Fruit fly (Drosophila melanogaster) whole organism, embryonic: ENCODE measurements around the gene CG34180.

ENCODE experiments used
- Adf1 ChIP-seq: fragments of 200-800 bp; sonication (Bioruptor generic); IDR thresholded peaks from 2 replicates; pipeline ENCODE4 v1.3.6; 2022; ENCODE audit warnings: missing biosample characterization, missing genetic modification characterization
- CG10209 ChIP-seq: fragments of 200-800 bp; sonication (Bioruptor generic); optimal IDR thresholded peaks from 3 replicates; lab custom pipeline; 2017; ENCODE audit warnings: missing biosample characterization, mild to moderate bottlenecking, missing genetic modification characterization, missing genetic modification reagents
- CG10274 ChIP-seq: fragments of 200-800 bp; sonication (Bioruptor generic); optimal IDR thresholded peaks from 3 replicates; lab custom pipeline; 2017; ENCODE audit warnings: missing biosample characterization, mild to moderate bottlenecking, missing genetic modification characterization
- CG11504 ChIP-seq: fragments of 200-800 bp; sonication (Bioruptor generic); optimal IDR thresholded peaks from 3 replicates; lab custom pipeline; 2019; ENCODE audit warnings: missing biosample characterization, mild to moderate bottlenecking, missing genetic modification characterization, moderate library complexity
- CG11723 ChIP-seq: fragments of 200-800 bp; sonication (Bioruptor generic); optimal IDR thresholded peaks from 2 replicates; lab custom pipeline; 2017; ENCODE audit warnings: missing biosample characterization, mild to moderate bottlenecking, missing genetic modification characterization
- CG12071 ChIP-seq: fragments of 200-800 bp; sonication (Bioruptor generic); optimal IDR thresholded peaks from 3 replicates; lab custom pipeline; 2018; ENCODE audit warnings: missing biosample characterization, mild to moderate bottlenecking, missing genetic modification characterization
- CG13287 ChIP-seq: fragments of 200-800 bp; sonication (Bioruptor generic); IDR thresholded peaks from 2 replicates; pipeline ENCODE4 v1.3.6; 2022; ENCODE audit warnings: missing biosample characterization, missing genetic modification characterization; ENCODE audit not compliant: partially characterized antibody
- CG14050 ChIP-seq: fragments of 200-800 bp; sonication (Bioruptor generic); IDR thresholded peaks from 3 replicates; pipeline ENCODE4 v1.3.6; 2022; ENCODE audit warnings: missing biosample characterization, missing genetic modification characterization
- CG15601 ChIP-seq: fragments of 200-800 bp; sonication (Bioruptor generic); optimal IDR thresholded peaks from 3 replicates; lab custom pipeline; 2019; ENCODE audit warnings: missing biosample characterization, mild to moderate bottlenecking, missing genetic modification characterization, moderate library complexity
- CG1603 ChIP-seq: fragments of 200-800 bp; sonication (Bioruptor generic); optimal IDR thresholded peaks from 2 replicates; lab custom pipeline; 2019; ENCODE audit warnings: missing biosample characterization, mild to moderate bottlenecking, missing genetic modification characterization, moderate library complexity
- CG16815 ChIP-seq: fragments of 200-800 bp; sonication (Bioruptor generic); optimal IDR thresholded peaks from 3 replicates; lab custom pipeline; 2017; ENCODE audit warnings: missing biosample characterization, mild to moderate bottlenecking, missing genetic modification characterization
- CG17912 ChIP-seq: fragments of 200-800 bp; sonication (Bioruptor generic); optimal IDR thresholded peaks from 2 replicates; lab custom pipeline; 2018; ENCODE audit warnings: missing biosample characterization, mild to moderate bottlenecking, missing genetic modification characterization
- CG2116 ChIP-seq: fragments of 200-800 bp; sonication (Bioruptor generic); optimal IDR thresholded peaks from 3 replicates; lab custom pipeline; 2018; ENCODE audit warnings: missing biosample characterization, mild to moderate bottlenecking, missing genetic modification characterization
- CG30020 ChIP-seq: fragments of 200-800 bp; optimal IDR thresholded peaks from 2 replicates; lab custom pipeline; 2019; ENCODE audit warnings: missing biosample characterization, mild to moderate bottlenecking, missing genetic modification characterization, moderate library complexity
- CG34224 ChIP-seq: fragments of 200-800 bp; sonication (Bioruptor generic); IDR thresholded peaks from 3 replicates; pipeline ENCODE4 v1.3.6; 2022; ENCODE audit warnings: missing biosample characterization, missing genetic modification characterization; ENCODE audit not compliant: partially characterized antibody
- CG34422 ChIP-seq: fragments of 200-800 bp; sonication (Bioruptor generic); IDR thresholded peaks from 3 replicates; pipeline ENCODE4 v1.3.6; 2022; ENCODE audit warnings: missing biosample characterization, missing genetic modification characterization
- CG6654 ChIP-seq: fragments of 200-800 bp; sonication (Bioruptor generic); optimal IDR thresholded peaks from 2 replicates; lab custom pipeline; 2017; ENCODE audit warnings: missing biosample characterization, mild to moderate bottlenecking, missing genetic modification characterization
- CG7987 ChIP-seq: fragments of 200-800 bp; sonication (Bioruptor generic); optimal IDR thresholded peaks from 2 replicates; lab custom pipeline; 2018; ENCODE audit warnings: missing biosample characterization, mild to moderate bottlenecking, missing genetic modification characterization, moderate library complexity
- CG8290 ChIP-seq, 3 experiments: fragments of 200-800 bp; sonication (Bioruptor generic); optimal IDR thresholded peaks; 2 replicates each; lab custom pipeline; 2016 to 2019; ENCODE audit warnings: missing biosample characterization in 3 of 3, missing genetic modification characterization in 3 of 3, mild to moderate bottlenecking in 2 of 3, moderate library complexity in 1 of 3
- CG8765 ChIP-seq: fragments of 200-800 bp; sonication (Bioruptor generic); IDR thresholded peaks from 2 replicates; pipeline ENCODE4 v1.3.6; 2022; ENCODE audit warnings: missing biosample characterization, missing genetic modification characterization
- CG9215 ChIP-seq: fragments of 200-800 bp; sonication (Bioruptor generic); IDR thresholded peaks from 2 replicates; pipeline ENCODE4 v1.3.6; 2022; ENCODE audit warnings: missing biosample characterization, missing genetic modification characterization
- CTCF ChIP-seq: fragments of 200-800 bp; sonication (Bioruptor generic); optimal IDR thresholded peaks from 2 replicates; lab custom pipeline; 2017; ENCODE audit warnings: missing biosample characterization, mild to moderate bottlenecking, missing genetic modification characterization, moderate library complexity
- D ChIP-seq, 2 experiments: fragments of 200-800 bp in 1 of 2; fragments of >200 bp in 1 of 2; sonication (Bioruptor generic) in 1 of 2; optimal IDR thresholded peaks; 2 replicates in 1 of 2; 3 replicates in 1 of 2; lab custom pipeline; 2017; ENCODE audit warnings: mild to moderate bottlenecking in 1 of 2, missing biosample characterization in 1 of 2, missing genetic modification characterization in 1 of 2, missing genetic modification reagents in 1 of 2
- D19B ChIP-seq: fragments of 200-800 bp; sonication (Bioruptor generic); optimal IDR thresholded peaks from 2 replicates; lab custom pipeline; 2017; ENCODE audit warnings: missing biosample characterization, mild to moderate bottlenecking, missing genetic modification characterization
- Dref ChIP-seq: fragments of 200-800 bp; sonication (Bioruptor generic); IDR thresholded peaks from 2 replicates; pipeline ENCODE4 v1.3.6; 2022; ENCODE audit warnings: missing biosample characterization, missing genetic modification characterization
- Fer2 ChIP-seq: fragments of 200-800 bp; sonication (Bioruptor generic); optimal IDR thresholded peaks from 2 replicates; lab custom pipeline; 2018; ENCODE audit warnings: missing biosample characterization, mild to moderate bottlenecking, missing genetic modification characterization, moderate library complexity
- Gsc ChIP-seq: fragments of 200-800 bp; sonication (Bioruptor generic); IDR thresholded peaks from 2 replicates; pipeline ENCODE4 v1.3.6; 2022; ENCODE audit warnings: missing biosample characterization, missing genetic modification characterization
- HHEX ChIP-seq: fragments of 200-800 bp; sonication (Bioruptor generic); optimal IDR thresholded peaks from 3 replicates; lab custom pipeline; 2017; ENCODE audit warnings: missing biosample characterization, mild to moderate bottlenecking, missing genetic modification characterization, missing genetic modification reagents
- Jarid2 ChIP-seq: fragments of 200-800 bp; sonication (Bioruptor generic); optimal IDR thresholded peaks from 3 replicates; lab custom pipeline; 2017; ENCODE audit warnings: mild to moderate bottlenecking, missing biosample characterization, missing genetic modification reagents, missing genetic modification characterization
- Lim3 ChIP-seq: fragments of 200-800 bp; sonication (Bioruptor generic); IDR thresholded peaks from 2 replicates; pipeline ENCODE4 v1.3.6; 2022; ENCODE audit warnings: missing biosample characterization, missing genetic modification characterization
- Nf-YA ChIP-seq: fragments of 200-800 bp; sonication (Bioruptor generic); IDR thresholded peaks from 2 replicates; pipeline ENCODE4 v1.3.6; 2022; ENCODE audit warnings: missing biosample characterization, missing genetic modification characterization
- Nf-YC ChIP-seq: fragments of 200-800 bp; optimal IDR thresholded peaks from 3 replicates; lab custom pipeline; 2019; ENCODE audit warnings: missing biosample characterization, mild to moderate bottlenecking, missing genetic modification characterization, moderate library complexity
- PHDP ChIP-seq: fragments of 200-800 bp; sonication (Bioruptor generic); optimal IDR thresholded peaks from 3 replicates; lab custom pipeline; 2018; ENCODE audit warnings: missing biosample characterization, mild to moderate bottlenecking, missing genetic modification characterization, moderate library complexity
- Pdp1 ChIP-seq, 2 experiments: fragments of 200-800 bp; sonication (Bioruptor generic); optimal IDR thresholded peaks; 3 replicates each; lab custom pipeline; 2016; ENCODE audit warnings: missing biosample characterization in 2 of 2, missing genetic modification characterization in 2 of 2, mild to moderate bottlenecking in 1 of 2, moderate library complexity in 1 of 2
- Side ChIP-seq: fragments of 200-800 bp; sonication (Bioruptor generic); optimal IDR thresholded peaks from 2 replicates; lab custom pipeline; 2016; ENCODE audit warnings: missing biosample characterization, missing genetic modification characterization
- ash1 ChIP-seq: fragments of 200-800 bp; sonication (Bioruptor generic); optimal IDR thresholded peaks from 2 replicates; lab custom pipeline; 2018; ENCODE audit warnings: missing biosample characterization, mild to moderate bottlenecking, missing genetic modification characterization
- bbx ChIP-seq: fragments of 200-800 bp; sonication (Bioruptor generic); IDR thresholded peaks from 2 replicates; pipeline ENCODE4 v1.3.6; 2022; ENCODE audit warnings: missing biosample characterization, missing genetic modification characterization; ENCODE audit not compliant: partially characterized antibody
- da ChIP-seq: fragments of 200-800 bp; sonication (Bioruptor generic); optimal IDR thresholded peaks from 2 replicates; lab custom pipeline; 2016; ENCODE audit warnings: missing biosample characterization, missing genetic modification characterization
- ewg ChIP-seq: fragments of 200-800 bp; sonication (Bioruptor generic); optimal IDR thresholded peaks from 3 replicates; lab custom pipeline; 2017; ENCODE audit warnings: mild to moderate bottlenecking, missing biosample characterization, missing genetic modification reagents, missing genetic modification characterization
- insv ChIP-seq, 2 experiments: fragments of 200-800 bp; sonication (Bioruptor generic); optimal IDR thresholded peaks; 3 replicates each; lab custom pipeline; 2016 to 2018; ENCODE audit warnings: missing biosample characterization in 2 of 2, missing genetic modification characterization in 2 of 2
- nerfin-1 ChIP-seq: fragments of 200-800 bp; sonication (Bioruptor generic); optimal IDR thresholded peaks from 3 replicates; lab custom pipeline; 2019; ENCODE audit warnings: missing biosample characterization, mild to moderate bottlenecking, missing genetic modification characterization, moderate library complexity
- odd ChIP-seq: fragments of 200-800 bp; sonication (Bioruptor generic); optimal IDR thresholded peaks from 2 replicates; lab custom pipeline; 2017; ENCODE audit warnings: missing biosample characterization, mild to moderate bottlenecking, missing genetic modification characterization
- pan ChIP-seq, 4 experiments: fragments of >200 bp in 3 of 4; fragments of 200-800 bp in 1 of 4; sonication (Bioruptor generic) in 1 of 4; optimal IDR thresholded peaks in 3 of 4; IDR thresholded peaks in 1 of 4; 2 replicates each; pipeline versions ENCODE4 v1.3.6 to Lab custom; 2017 to 2022; ENCODE audit warnings: missing biosample characterization in 2 of 4, missing genetic modification characterization in 2 of 4, mixed read lengths in 1 of 4
- sens ChIP-seq: fragments of 200-800 bp; sonication (Bioruptor generic); peaks from one replicate; lab custom pipeline; 2016; ENCODE audit warnings: missing biosample characterization, missing genetic modification characterization
- ssp ChIP-seq: fragments of 200-800 bp; sonication (Bioruptor generic); IDR thresholded peaks from 2 replicates; pipeline ENCODE4 v1.3.6; 2022; ENCODE audit warnings: missing biosample characterization, missing genetic modification characterization
- twi ChIP-seq: fragments of 200-800 bp; optimal IDR thresholded peaks from 2 replicates; lab custom pipeline; 2019; ENCODE audit warnings: missing biosample characterization, mild to moderate bottlenecking, missing genetic modification characterization, moderate library complexity
- tx ChIP-seq: fragments of 200-800 bp; sonication (Bioruptor generic); optimal IDR thresholded peaks from 2 replicates; lab custom pipeline; 2016; ENCODE audit warnings: missing biosample characterization, missing genetic modification characterization
- usp ChIP-seq: fragments of >200 bp; optimal IDR thresholded peaks from 2 replicates; lab custom pipeline; 2017; ENCODE audit warnings: missing biosample characterization, missing genetic modification characterization
- vfl ChIP-seq: fragments of 200-800 bp; sonication (Bioruptor generic); optimal IDR thresholded peaks from 2 replicates; lab custom pipeline; 2016; ENCODE audit warnings: missing biosample characterization, missing genetic modification characterization
- zfh2 ChIP-seq: fragments of 200-800 bp; sonication (Bioruptor generic); optimal IDR thresholded peaks from 2 replicates; lab custom pipeline; 2016; ENCODE audit warnings: missing biosample characterization, missing genetic modification characterization

CG34180 gene

DNA sequence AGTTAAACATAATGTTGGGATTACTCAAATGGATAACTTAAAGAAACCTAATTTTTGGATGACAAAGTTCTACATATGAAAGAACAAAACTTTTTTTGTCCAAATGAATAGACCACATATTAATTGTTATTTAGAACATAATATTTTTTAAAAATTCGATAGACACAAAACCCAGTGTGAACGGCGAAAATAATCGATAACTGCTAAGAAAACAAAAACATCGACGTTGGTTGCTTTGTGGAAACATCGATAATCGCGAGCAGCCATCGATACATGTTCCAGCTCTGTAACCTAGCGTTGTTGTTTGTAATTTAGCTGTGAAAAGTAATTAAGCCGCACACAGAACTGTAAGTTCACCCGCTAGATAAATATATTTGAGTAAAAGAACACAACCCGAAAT is 9.7 kb upstream of the CG34180 start, which contains the start of gene CG9135 (continued):
- TF ChIP-seq D19B (GFP tag; lab: Kevin White, UChicago) (no peak), CG11723 (GFP tag; lab: Kevin White, UChicago) (no peak), Nf-YC (tag; lab: Kevin White, UChicago) (no peak), CTCF (peak; percentile 2), CG11504 (tag; lab: Kevin White, UChicago) (no peak), ewg (GFP tag; lab: Kevin White, UChicago) (no peak), tx (no peak), D (optimal IDR thresholded peaks at IDR 0.05; lab: Kevin White, UChicago) (no peak), D (GFP tag; optimal IDR thresholded peaks at IDR 0.05; lab: Kevin White, UChicago) (no peak), ash1 (GFP tag; lab: Kevin White, UChicago) (no peak), CG14050 (no peak), insv (GFP tag; optimal IDR thresholded peaks at IDR 0.05; lab: Kevin White, UChicago) (no peak), CG34422 (GFP tag; lab: Robert Waterston, UW) (peak; percentile 6; the same call in 1 of the 3 replicates), CG9215 (no peak), bbx (peak; percentile 100), CG8765 (GFP tag; lab: Robert Waterston, UW) (no peak), CG7987 (no peak), CG10209 (no peak), CG34224 (GFP tag; lab: Robert Waterston, UW) (peak; percentile 99), CG30020 (tag; lab: Kevin White, UChicago) (peak; percentile 72), CG12071 (no peak), CG17912 (GFP tag; lab: Kevin White, UChicago) (no peak), Lim3 (GFP tag; lab: Robert Waterston, UW) (no peak), odd (no peak), ssp (GFP tag; lab: Robert Waterston, UW) (peak; percentile 84), Dref (GFP tag; lab: Robert Waterston, UW) (peak; percentile 100), usp (no peak), Pdp1 (GFP tag; optimal IDR thresholded peaks at IDR 0.05; lab: Kevin White, UChicago) (no peak), pan (optimal IDR thresholded peaks at IDR 0.05; lab: Kevin White, UChicago) (no peak), pan (GFP tag; optimal IDR thresholded peaks at IDR 0.05 in 1 of 2, IDR thresholded peaks at IDR 0.05 in 1 of 2) (no peak), nerfin-1 (tag; lab: Kevin White, UChicago) (no peak), CG16815 (no peak), CG1603 (peak; percentile 66), Side (no peak), CG8290 (GFP tag; optimal IDR thresholded peaks at IDR 0.05; lab: Kevin White, UChicago) (no peak), CG8290 (tag; optimal IDR thresholded peaks at IDR 0.05; lab: Kevin White, UChicago) (peak in 1 of 2 experiments; percentile 55), Adf1 (GFP tag; lab: Robert Waterston, UW) (no peak), twi (tag; lab: Kevin White, UChicago) (no peak), Jarid2 (GFP tag; lab: Kevin White, UChicago) (no peak), CG13287 (GFP tag; lab: Robert Waterston, UW) (peak; percentile 99), zfh2 (no peak), CG10274 (GFP tag; lab: Kevin White, UChicago) (no peak), Gsc (GFP tag; lab: Robert Waterston, UW) (no peak), sens (GFP tag; lab: Kevin White, UChicago) (no peak), Fer2 (tag; lab: Kevin White, UChicago) (no peak), da (GFP tag; lab: Kevin White, UChicago) (no peak), Nf-YA (GFP tag; lab: Robert Waterston, UW) (no peak), CG6654 (GFP tag; lab: Kevin White, UChicago) (no peak), CG15601 (peak; percentile 11), HHEX (GFP tag; lab: Kevin White, UChicago) (no peak), CG2116 (GFP tag; lab: Kevin White, UChicago) (peak; percentile 93), vfl (GFP tag; lab: Kevin White, UChicago) (no peak), PHDP (tag; lab: Kevin White, UChicago) (no peak)
